Fruit fly (Drosophila melanogaster) whole organism, embryonic: ENCODE results near the gene Dlg5.

Source experiments
- Atf3 ChIP-seq: fragments of 200-800 bp; sonication (Bioruptor generic); optimal IDR thresholded peaks from 3 replicates; lab custom pipeline; 2016; ENCODE audit warnings: missing biosample characterization, missing genetic modification characterization
- B-H1 ChIP-seq: fragments of 200-800 bp; sonication (Bioruptor generic); IDR thresholded peaks from 3 replicates; pipeline ENCODE4 v1.3.6; 2022; ENCODE audit warnings: missing biosample characterization, missing genetic modification characterization
- CG10366 ChIP-seq: fragments of 200-800 bp; sonication (Bioruptor generic); IDR thresholded peaks from 2 replicates; pipeline ENCODE4 v1.3.6; 2022; ENCODE audit warnings: missing biosample characterization, missing genetic modification characterization
- CG11398 ChIP-seq: fragments of 200-800 bp; sonication (Bioruptor generic); optimal IDR thresholded peaks from 2 replicates; lab custom pipeline; 2016; ENCODE audit warnings: missing biosample characterization, missing genetic modification characterization
- CG12155 ChIP-seq: fragments of 200-800 bp; sonication (Bioruptor generic); optimal IDR thresholded peaks from 3 replicates; lab custom pipeline; 2016; ENCODE audit warnings: missing biosample characterization, missing genetic modification characterization
- CG12659 ChIP-seq: fragments of 200-800 bp; sonication (Bioruptor generic); optimal IDR thresholded peaks from 3 replicates; lab custom pipeline; 2017; ENCODE audit warnings: mild to moderate bottlenecking, missing biosample characterization, missing genetic modification reagents, missing genetic modification characterization
- CG12942 ChIP-seq: fragments of 200-800 bp; sonication (Bioruptor generic); optimal IDR thresholded peaks from 3 replicates; lab custom pipeline; 2016; ENCODE audit warnings: missing biosample characterization, missing genetic modification characterization
- CG15011 ChIP-seq: fragments of 200-800 bp; sonication (Bioruptor generic); optimal IDR thresholded peaks from 3 replicates; lab custom pipeline; 2018; ENCODE audit warnings: missing biosample characterization, mild to moderate bottlenecking, missing genetic modification characterization
- CG1603 ChIP-seq: fragments of 200-800 bp; sonication (Bioruptor generic); optimal IDR thresholded peaks from 2 replicates; lab custom pipeline; 2019; ENCODE audit warnings: missing biosample characterization, mild to moderate bottlenecking, missing genetic modification characterization, moderate library complexity
- CG17186 ChIP-seq: fragments of 200-800 bp; sonication (Bioruptor generic); optimal IDR thresholded peaks from 3 replicates; lab custom pipeline; 2017; ENCODE audit warnings: missing biosample characterization, missing genetic modification reagents, missing genetic modification characterization
- CG1792 ChIP-seq: fragments of 200-800 bp; sonication (Bioruptor generic); optimal IDR thresholded peaks from 2 replicates; lab custom pipeline; 2016; ENCODE audit warnings: missing biosample characterization, missing genetic modification characterization
- CG18011 ChIP-seq: fragments of 200-800 bp; sonication (Bioruptor generic); optimal IDR thresholded peaks from 2 replicates; lab custom pipeline; 2017; ENCODE audit warnings: missing biosample characterization, missing genetic modification characterization, mild to moderate bottlenecking, moderate library complexity, missing genotype
- CG30020 ChIP-seq: fragments of 200-800 bp; optimal IDR thresholded peaks from 2 replicates; lab custom pipeline; 2019; ENCODE audit warnings: missing biosample characterization, mild to moderate bottlenecking, missing genetic modification characterization, moderate library complexity
- CG31388 ChIP-seq: fragments of 200-800 bp; sonication (Bioruptor generic); optimal IDR thresholded peaks from 2 replicates; lab custom pipeline; 2016; ENCODE audit warnings: missing biosample characterization, missing genetic modification characterization
- CG34376 ChIP-seq: fragments of 200-800 bp; sonication (Bioruptor generic); optimal IDR thresholded peaks from 2 replicates; lab custom pipeline; 2018; ENCODE audit warnings: missing biosample characterization, mild to moderate bottlenecking, missing genetic modification characterization
- CG3726 ChIP-seq: fragments of 200-800 bp; sonication (Bioruptor generic); IDR thresholded peaks from 3 replicates; pipeline ENCODE4, ENCODE4 v1.3.6; 2022; ENCODE audit warnings: missing biosample characterization, missing genetic modification characterization
- CG3847 ChIP-seq: fragments of 200-800 bp; sonication (Bioruptor generic); IDR thresholded peaks from 2 replicates; pipeline ENCODE4 v1.3.6; 2022; ENCODE audit warnings: missing biosample characterization, missing genetic modification characterization
- CG4328 ChIP-seq: fragments of 200-800 bp; sonication (Bioruptor generic); optimal IDR thresholded peaks from 3 replicates; lab custom pipeline; 2017; ENCODE audit warnings: missing biosample characterization, missing genetic modification reagents, missing genetic modification characterization
- CG4854 ChIP-seq: fragments of 200-800 bp; sonication (Bioruptor generic); optimal IDR thresholded peaks from 2 replicates; lab custom pipeline; 2016; ENCODE audit warnings: missing biosample characterization, missing genetic modification characterization, inconsistent platforms
- CG5180 ChIP-seq: fragments of 200-800 bp; sonication (Bioruptor generic); optimal IDR thresholded peaks from 3 replicates; lab custom pipeline; 2017; ENCODE audit warnings: missing biosample characterization, missing genetic modification characterization, mild to moderate bottlenecking, moderate library complexity, missing genetic modification reagents
- CG6689 ChIP-seq: fragments of 200-800 bp; sonication (Bioruptor generic); IDR thresholded peaks from 2 replicates; pipeline ENCODE4 v1.3.6; 2022; ENCODE audit warnings: missing biosample characterization, missing genetic modification characterization
- CG7372 ChIP-seq: fragments of 200-800 bp; sonication (Bioruptor generic); IDR thresholded peaks from 2 replicates; pipeline ENCODE4 v1.3.6; 2022; ENCODE audit warnings: missing biosample characterization, missing genetic modification characterization
- CkIIα-i1 ChIP-seq: fragments of 200-800 bp; sonication (Bioruptor generic); IDR thresholded peaks from 2 replicates; pipeline ENCODE4 v1.3.6; 2022; ENCODE audit warnings: missing biosample characterization, missing genetic modification characterization
- Dip3 ChIP-seq: fragments of 200-800 bp; sonication (Bioruptor generic); optimal IDR thresholded peaks from 3 replicates; lab custom pipeline; 2016; ENCODE audit warnings: missing biosample characterization, missing genetic modification characterization
- Drgx ChIP-seq: fragments of 200-800 bp; sonication (Bioruptor generic); IDR thresholded peaks from 2 replicates; pipeline ENCODE4 v1.3.6; 2022; ENCODE audit warnings: missing biosample characterization, missing genetic modification characterization
- E2f1 ChIP-seq: fragments of 200-800 bp; sonication (Bioruptor generic); IDR thresholded peaks from 2 replicates; pipeline ENCODE4 v1.3.6; 2022; ENCODE audit warnings: missing biosample characterization, missing genetic modification characterization
- HLHmδ ChIP-seq: fragments of 200-800 bp; sonication (Bioruptor generic); optimal IDR thresholded peaks from 2 replicates; lab custom pipeline; 2018; ENCODE audit warnings: missing biosample characterization, mild to moderate bottlenecking, missing genetic modification characterization, moderate library complexity
- HmgD ChIP-seq: fragments of 200-800 bp; sonication (Bioruptor generic); optimal IDR thresholded peaks from 3 replicates; lab custom pipeline; 2016; ENCODE audit warnings: missing biosample characterization, missing genetic modification characterization
- Mes4 ChIP-seq: fragments of 200-800 bp; sonication (Bioruptor generic); optimal IDR thresholded peaks from 2 replicates; lab custom pipeline; 2016; ENCODE audit warnings: missing biosample characterization, missing genetic modification characterization
- Nf-YA ChIP-seq: fragments of 200-800 bp; sonication (Bioruptor generic); IDR thresholded peaks from 2 replicates; pipeline ENCODE4 v1.3.6; 2022; ENCODE audit warnings: missing biosample characterization, missing genetic modification characterization
- Oli ChIP-seq: fragments of 200-800 bp; sonication (Bioruptor generic); optimal IDR thresholded peaks from 2 replicates; lab custom pipeline; 2018; ENCODE audit warnings: missing biosample characterization, mild to moderate bottlenecking, missing genetic modification characterization, moderate library complexity
- Ravus ChIP-seq: fragments of 200-800 bp; sonication (Bioruptor generic); IDR thresholded peaks from 2 replicates; pipeline ENCODE4 v1.3.6; 2022; ENCODE audit warnings: missing biosample characterization, missing genetic modification characterization
- Rfx ChIP-seq: fragments of 200-800 bp; sonication (Bioruptor generic); IDR thresholded peaks from 2 replicates; pipeline ENCODE4 v1.3.6; 2022; ENCODE audit warnings: missing biosample characterization, missing genetic modification characterization
- Spps ChIP-seq: fragments of 200-800 bp; sonication (Bioruptor generic); optimal IDR thresholded peaks from 2 replicates; lab custom pipeline; 2018; ENCODE audit warnings: missing biosample characterization, mild to moderate bottlenecking, missing genetic modification characterization
- Sry-δ ChIP-seq: fragments of 200-800 bp; sonication (Bioruptor generic); optimal IDR thresholded peaks from 2 replicates; lab custom pipeline; 2016; ENCODE audit warnings: missing biosample characterization, missing genetic modification characterization
- Usf ChIP-seq: fragments of 200-800 bp; sonication (Bioruptor generic); optimal IDR thresholded peaks from 2 replicates; lab custom pipeline; 2017; ENCODE audit warnings: missing genotype, missing biosample characterization, missing genetic modification characterization
- crp ChIP-seq, 2 experiments: fragments of 200-800 bp; sonication (Bioruptor generic); optimal IDR thresholded peaks; 2 replicates in 1 of 2; 3 replicates in 1 of 2; lab custom pipeline; 2017; ENCODE audit warnings: missing biosample characterization in 2 of 2, missing genetic modification characterization in 2 of 2, mild to moderate bottlenecking in 1 of 2, moderate library complexity in 1 of 2
- dati ChIP-seq: fragments of 200-800 bp; sonication (Bioruptor generic); IDR thresholded peaks from 2 replicates; pipeline ENCODE4 v1.3.6; 2022; ENCODE audit warnings: missing biosample characterization, missing genetic modification characterization
- dmrt99B ChIP-seq: fragments of 200-800 bp; sonication (Bioruptor generic); optimal IDR thresholded peaks from 2 replicates; lab custom pipeline; 2018; ENCODE audit warnings: missing biosample characterization, mild to moderate bottlenecking, missing genetic modification characterization, moderate library complexity
- dpn ChIP-seq, 2 experiments: fragments of 200-800 bp; sonication (Bioruptor generic); optimal IDR thresholded peaks; 3 replicates each; lab custom pipeline; 2016; ENCODE audit warnings: missing biosample characterization in 2 of 2, missing genetic modification characterization in 2 of 2
- emc ChIP-seq: fragments of 200-800 bp; sonication (Bioruptor generic); optimal IDR thresholded peaks from 2 replicates; lab custom pipeline; 2016; ENCODE audit warnings: missing biosample characterization, missing genetic modification characterization
- gce ChIP-seq: fragments of 200-800 bp; sonication (Bioruptor generic); IDR thresholded peaks from 3 replicates; pipeline ENCODE4 v1.3.6; 2022; ENCODE audit warnings: missing biosample characterization, missing genetic modification characterization
- hbn ChIP-seq: fragments of 200-800 bp; sonication (Bioruptor generic); IDR thresholded peaks from 2 replicates; pipeline ENCODE4 v1.3.6; 2022; ENCODE audit warnings: missing biosample characterization, missing genetic modification characterization; ENCODE audit not compliant: partially characterized antibody
- ken ChIP-seq: fragments of 200-800 bp; sonication (Bioruptor generic); IDR thresholded peaks from 3 replicates; pipeline ENCODE4 v1.3.6; 2022; ENCODE audit warnings: missing biosample characterization, missing genetic modification characterization
- lbe ChIP-seq: fragments of 200-800 bp; sonication (Bioruptor generic); optimal IDR thresholded peaks from 2 replicates; lab custom pipeline; 2016; ENCODE audit warnings: missing biosample characterization, mild to moderate bottlenecking, missing genetic modification characterization
- nmo ChIP-seq: fragments of 200-800 bp; sonication (Bioruptor generic); optimal IDR thresholded peaks from 2 replicates; lab custom pipeline; 2018; ENCODE audit warnings: missing biosample characterization, mild to moderate bottlenecking, missing genetic modification characterization, moderate library complexity
- onecut ChIP-seq: fragments of 200-800 bp; sonication (Bioruptor generic); IDR thresholded peaks from 2 replicates; pipeline ENCODE4 v1.3.6; 2022; ENCODE audit warnings: missing biosample characterization, missing genetic modification characterization
- pho ChIP-seq: fragments of 200-800 bp; sonication (Bioruptor generic); optimal IDR thresholded peaks from 2 replicates; lab custom pipeline; 2016; ENCODE audit warnings: missing biosample characterization, missing genetic modification characterization
- sima ChIP-seq: fragments of 200-800 bp; sonication (Bioruptor generic); optimal IDR thresholded peaks from 2 replicates; lab custom pipeline; 2016; ENCODE audit warnings: missing biosample characterization, missing genetic modification characterization
- ssp ChIP-seq: fragments of 200-800 bp; sonication (Bioruptor generic); IDR thresholded peaks from 2 replicates; pipeline ENCODE4 v1.3.6; 2022; ENCODE audit warnings: missing biosample characterization, missing genetic modification characterization
- unpg ChIP-seq: fragments of 200-800 bp; sonication (Bioruptor generic); optimal IDR thresholded peaks from 3 replicates; lab custom pipeline; 2018; ENCODE audit warnings: missing biosample characterization, mild to moderate bottlenecking, missing genetic modification characterization, moderate library complexity
- zfh1 ChIP-seq: fragments of 200-800 bp; sonication (Bioruptor generic); IDR thresholded peaks from 3 replicates; pipeline ENCODE4 v1.3.6; 2022; ENCODE audit warnings: missing biosample characterization, missing genetic modification characterization

Dlg5 gene

dm6 chr2L:11498839-11499238, 18.0 kb downstream of the Dlg5 start, which contains the start of gene Cog8 (continued):
- peak; percentile 61 for TF ChIP-seq nmo
- TF ChIP-seq dpn (GFP tag; optimal IDR thresholded peaks at IDR 0.05; lab: Kevin White, UChicago) = peak; percentile 47 to 54
- TF ChIP-seq Drgx (GFP tag; lab: Robert Waterston, UW) = no peak
- peak; percentile 20 for TF ChIP-seq Oli
- TF ChIP-seq CG4854 (GFP tag; lab: Kevin White, UChicago) = no peak
- TF ChIP-seq Sry-δ (GFP tag; lab: Kevin White, UChicago) = peak; percentile 24
- TF ChIP-seq CG7372 (GFP tag; lab: Robert Waterston, UW) = no peak
- no peak for TF ChIP-seq CG5180 (GFP tag; lab: Kevin White, UChicago)
- no peak for TF ChIP-seq CG6689 (GFP tag; lab: Robert Waterston, UW)
- no peak for TF ChIP-seq CG34376 (GFP tag; lab: Kevin White, UChicago)
- no peak for TF ChIP-seq Nf-YA (GFP tag; lab: Robert Waterston, UW)
- no peak for TF ChIP-seq B-H1 (GFP tag; lab: Robert Waterston, UW)
- TF ChIP-seq hbn (GFP tag; lab: Robert Waterston, UW) = no peak
- peak; percentile 60 for TF ChIP-seq Dip3 (GFP tag; lab: Kevin White, UChicago)
- no peak for TF ChIP-seq CG17186 (GFP tag; lab: Kevin White, UChicago)
- no peak; the same call in 1 of the 2 replicates for TF ChIP-seq onecut (GFP tag; lab: Robert Waterston, UW)
- no peak for TF ChIP-seq dati
- peak; percentile 68 for TF ChIP-seq CG1603 (tag; lab: Kevin White, UChicago)
- TF ChIP-seq sima (GFP tag; lab: Kevin White, UChicago) = no peak
- no peak for TF ChIP-seq CG3726 (GFP tag; lab: Robert Waterston, UW)
- TF ChIP-seq gce (GFP tag; lab: Robert Waterston, UW) = no peak
- TF ChIP-seq CG4328 (GFP tag; lab: Kevin White, UChicago) = no peak
- peak; percentile 97 for TF ChIP-seq crp (GFP tag; optimal IDR thresholded peaks at IDR 0.05; lab: Kevin White, UChicago)
- TF ChIP-seq Mes4 (GFP tag; lab: Kevin White, UChicago) = no peak
- TF ChIP-seq CG10366 (GFP tag; lab: Robert Waterston, UW) = no peak
- TF ChIP-seq CG11398 (GFP tag; lab: Kevin White, UChicago) = no peak
- TF ChIP-seq Spps = no peak
- peak; percentile 97 for TF ChIP-seq CG18011 (GFP tag; lab: Kevin White, UChicago)
- no peak for TF ChIP-seq ssp (GFP tag; lab: Robert Waterston, UW)
- no peak for TF ChIP-seq dmrt99B
- peak; percentile 0 for TF ChIP-seq Atf3 (GFP tag; lab: Kevin White, UChicago)
- no peak for TF ChIP-seq CG15011 (GFP tag; lab: Kevin White, UChicago)
- peak; percentile 76 for TF ChIP-seq CG3847 (GFP tag; lab: Robert Waterston, UW)
- TF ChIP-seq CG31388 (GFP tag; lab: Kevin White, UChicago) = no peak
- peak; percentile 7 for TF ChIP-seq CG12942 (GFP tag; lab: Kevin White, UChicago)
- no peak for TF ChIP-seq HLHmδ (GFP tag; lab: Kevin White, UChicago)
- TF ChIP-seq Rfx = peak; percentile 24; the same call in 1 of the 2 replicates
- TF ChIP-seq CG12155 = peak; percentile 39
- TF ChIP-seq emc = no peak
- peak; percentile 18 for TF ChIP-seq Usf (GFP tag; lab: Kevin White, UChicago)
- TF ChIP-seq CG1792 = no peak
- TF ChIP-seq unpg (GFP tag; lab: Kevin White, UChicago) = peak; percentile 35
- TF ChIP-seq E2f1 (GFP tag; lab: Robert Waterston, UW) = no peak
- TF ChIP-seq HmgD (GFP tag; lab: Kevin White, UChicago) = no peak
- peak; percentile 15 for TF ChIP-seq CG30020
- TF ChIP-seq CG12659 (GFP tag; lab: Kevin White, UChicago) = peak; percentile 57
- no peak for TF ChIP-seq CkIIα-i1 (GFP tag; lab: Robert Waterston, UW)
- no peak for TF ChIP-seq lbe (GFP tag; lab: Kevin White, UChicago)
- TF ChIP-seq pho = peak; percentile 58
- TF ChIP-seq zfh1 = no peak
- no peak for TF ChIP-seq Ravus (GFP tag; lab: Robert Waterston, UW)
- no peak for TF ChIP-seq ken
